Worm (Caenorhabditis elegans): ENCODE data around the gene C04B4.4.

C04B4.4 gene

DNA sequence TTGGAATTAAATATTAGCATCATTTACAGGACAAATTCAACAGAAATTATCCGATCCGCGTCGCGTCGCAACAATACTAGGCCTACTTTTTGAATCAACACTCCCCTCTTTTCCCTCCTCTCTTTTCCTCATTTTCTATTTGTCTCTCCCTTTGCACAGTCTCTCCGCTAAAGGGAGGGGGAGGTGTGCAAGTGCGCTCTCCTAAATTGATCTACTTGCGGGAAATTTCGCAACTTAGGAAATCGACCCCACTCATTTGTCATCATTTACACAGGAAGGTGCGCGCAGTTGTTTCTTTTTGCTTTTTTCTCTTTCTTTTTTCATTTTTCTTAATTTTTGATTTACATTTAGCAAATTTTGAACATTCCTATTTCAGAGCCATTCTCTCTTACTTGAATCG is 7.7 kb upstream of the C04B4.4 start, which contains the start of gene C04B4.2:
TSS of gene C04B4.2 (plus strand) at position 371 of the 400 bp plus-strand sequence.
- TF ChIP-seq lsy-2 (tag; optimal IDR thresholded peaks at IDR 0.05) (no peak), unc-39 (tag; optimal IDR thresholded peaks at IDR 0.05) (no peak), mls-2 (tag; optimal IDR thresholded peaks at IDR 0.05) (no peak), nhr-2 (tag; optimal IDR thresholded peaks at IDR 0.05) (no peak), ceh-39 (tag; optimal IDR thresholded peaks at IDR 0.05) (no peak), sem-2 (GFP tag; optimal IDR thresholded peaks at IDR 0.05) (no peak), nhr-76 (tag; optimal IDR thresholded peaks at IDR 0.05) (no peak), ztf-11 (tag; optimal IDR thresholded peaks at IDR 0.05) (no peak), ham-2 (GFP tag; optimal IDR thresholded peaks at IDR 0.05) (no peak), pha-4 (tag; optimal IDR thresholded peaks at IDR 0.05) (no peak)

DNA sequence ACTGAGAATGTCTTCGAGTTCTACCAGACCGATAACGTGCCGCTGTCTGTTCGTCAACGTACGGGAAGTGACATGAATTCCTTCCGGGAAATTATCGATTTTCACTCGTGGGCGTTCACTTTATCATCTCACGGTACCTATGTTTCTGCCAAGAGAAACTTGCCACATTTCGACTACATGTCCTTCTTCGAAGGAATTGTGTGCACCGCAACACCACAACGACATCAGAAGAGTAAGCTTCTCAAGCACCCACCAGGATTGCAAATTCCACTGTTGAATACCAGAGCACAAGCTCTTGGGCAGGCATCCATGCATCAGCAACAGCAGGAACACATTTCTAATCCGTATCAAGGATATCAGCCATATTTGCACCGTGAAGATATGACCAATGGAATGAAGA is 6.5 kb upstream of the C04B4.4 start:
- TF ChIP-seq unc-39 (tag; optimal IDR thresholded peaks at IDR 0.05) (no peak), ham-2 (GFP tag; optimal IDR thresholded peaks at IDR 0.05) (no peak), mab-5 (tag; optimal IDR thresholded peaks at IDR 0.05) (no peak), M03D4.4 (tag; optimal IDR thresholded peaks at IDR 0.05) (no peak), unc-120 (tag; optimal IDR thresholded peaks at IDR 0.05; ENCODE audit: poor library complexity, severe bottlenecking) (no peak), mep-1 (tag; optimal IDR thresholded peaks at IDR 0.05) (no peak)

DNA sequence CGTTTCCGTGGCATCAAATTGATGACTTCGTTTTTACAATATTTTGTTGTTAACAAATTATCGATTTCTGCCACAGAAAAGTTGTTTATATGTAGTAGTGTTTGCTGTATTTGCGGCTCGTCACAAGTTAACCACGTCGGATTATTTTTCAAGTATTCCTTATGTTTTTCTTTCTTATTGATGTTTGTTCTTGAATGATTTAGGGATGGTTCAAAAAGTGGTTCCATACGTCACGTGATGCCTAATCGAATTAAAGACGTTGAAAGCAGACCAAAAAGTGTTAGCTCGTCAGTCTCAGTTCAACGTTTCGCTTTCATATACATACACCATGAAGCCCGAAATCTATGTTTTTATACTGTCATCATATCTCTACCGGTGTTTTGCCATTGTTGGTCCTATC is 5.1 kb upstream of the C04B4.4 start, which contains the start of gene lips-2:
TSS of gene lips-2 (plus strand) at position 301 of the 400 bp plus-strand sequence.
- TF ChIP-seq hlh-1 (tag; optimal IDR thresholded peaks at IDR 0.05), result no peak
- TF ChIP-seq M03D4.4 (tag; optimal IDR thresholded peaks at IDR 0.05), result no peak
- no peak for TF ChIP-seq mep-1 (tag; optimal IDR thresholded peaks at IDR 0.05)
- TF ChIP-seq pha-4 (tag; optimal IDR thresholded peaks at IDR 0.05), result no peak
- TF ChIP-seq lin-32 (GFP tag; optimal IDR thresholded peaks at IDR 0.05), result no peak
- TF ChIP-seq ceh-39 (tag; optimal IDR thresholded peaks at IDR 0.05), result no peak
- TF ChIP-seq nhr-12 (tag; optimal IDR thresholded peaks at IDR 0.05), result no peak
- no peak for TF ChIP-seq mls-2 (tag; optimal IDR thresholded peaks at IDR 0.05)
- TF ChIP-seq ztf-11 (tag; optimal IDR thresholded peaks at IDR 0.05), result no peak
- no peak for TF ChIP-seq snpc-4 (tag; optimal IDR thresholded peaks at IDR 0.05)
- no peak for TF ChIP-seq unc-62 (GFP tag; optimal IDR thresholded peaks at IDR 0.05)

DNA sequence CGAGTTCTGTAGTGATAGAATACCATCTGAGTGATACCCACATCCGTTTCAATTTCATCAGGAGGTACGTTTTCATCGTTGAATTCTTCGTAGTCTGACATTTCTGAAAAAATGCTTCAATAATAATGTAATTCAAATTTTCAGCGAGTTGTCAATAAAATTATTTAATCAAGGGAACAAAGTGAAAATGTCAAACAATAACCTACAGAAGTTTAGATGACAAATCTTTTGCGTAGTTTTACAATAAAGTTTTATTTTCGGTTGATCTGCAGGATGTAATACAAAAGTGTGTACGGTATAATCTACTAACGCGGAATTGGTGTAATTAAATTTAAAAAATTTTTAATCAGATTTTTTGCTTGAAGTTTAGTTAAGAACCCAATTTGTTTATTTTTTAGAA is 2.4 kb upstream of the C04B4.4 start, which contains the start of gene C04B4.5:
TSS of gene C04B4.5 (minus strand) at position 101 of the 400 bp plus-strand sequence.
- TF ChIP-seq drap-1 (GFP tag; optimal IDR thresholded peaks at IDR 0.05) (no peak), nhr-12 (tag; optimal IDR thresholded peaks at IDR 0.05) (no peak)

DNA sequence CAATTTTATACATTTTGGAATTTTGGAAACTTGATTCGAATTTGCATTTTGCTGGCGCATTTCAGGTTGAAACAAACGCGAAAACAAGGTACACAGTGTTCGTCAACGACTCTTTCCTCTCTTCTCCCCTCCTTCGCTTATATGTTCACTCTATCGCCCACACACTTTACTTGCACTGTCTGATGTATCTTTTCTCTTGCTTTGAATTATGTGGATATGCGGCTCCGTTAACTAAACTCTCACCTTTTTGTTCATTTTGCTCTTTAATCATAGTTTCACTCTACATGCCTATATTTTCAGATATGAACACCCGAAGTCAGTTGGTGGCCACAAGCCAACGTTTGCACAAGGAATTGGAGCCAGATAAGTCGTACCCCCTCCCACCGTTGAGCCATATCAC is 3.6 kb downstream of the C04B4.4 start, which contains the start of gene W06D11.1:
TSS of gene W06D11.1 (plus strand) at position 301 of the 400 bp plus-strand sequence.
- TF ChIP-seq sptf-1 (tag; optimal IDR thresholded peaks at IDR 0.05) (no peak), hlh-1 (tag; optimal IDR thresholded peaks at IDR 0.05) (no peak)

DNA sequence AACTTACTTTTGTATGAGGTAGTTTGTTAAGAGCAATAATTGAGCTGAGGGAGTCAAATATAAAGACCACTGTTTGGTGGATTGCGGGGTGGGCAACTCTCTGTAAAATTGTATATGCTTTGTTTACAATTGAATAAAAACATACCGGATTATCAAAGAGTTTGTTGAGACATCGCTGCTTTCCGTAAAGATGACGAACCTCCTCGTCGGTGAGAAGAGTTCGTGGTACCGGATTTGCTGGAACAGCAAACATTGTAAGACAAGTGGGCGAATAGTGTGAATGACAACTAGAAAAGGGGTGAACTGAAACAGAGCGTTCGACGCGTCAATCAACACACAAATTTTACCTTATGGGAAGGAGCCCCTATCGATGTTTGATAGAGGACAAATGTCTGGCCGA is 5.8 kb downstream of the C04B4.4 start, which contains the start of gene W06D11.2:
TSS of gene W06D11.2 (minus strand) at position 339 of the 400 bp plus-strand sequence.
- TF ChIP-seq unc-120 (tag; optimal IDR thresholded peaks at IDR 0.05; ENCODE audit: poor library complexity, severe bottlenecking) (no peak), elt-1 (tag; optimal IDR thresholded peaks at IDR 0.05; ENCODE audit: borderline replicate concordance, insufficient read depth) (no peak), pha-4 (tag; optimal IDR thresholded peaks at IDR 0.05) (no peak), unc-62 (GFP tag; optimal IDR thresholded peaks at IDR 0.05) (no peak), nhr-2 (tag; optimal IDR thresholded peaks at IDR 0.05) (no peak), elt-3 (tag; optimal IDR thresholded peaks at IDR 0.05) (no peak), snpc-4 (tag; optimal IDR thresholded peaks at IDR 0.05) (no peak), sptf-1 (tag; optimal IDR thresholded peaks at IDR 0.05) (no peak), ham-2 (GFP tag; optimal IDR thresholded peaks at IDR 0.05) (no peak), lin-13 (tag; optimal IDR thresholded peaks at IDR 0.05) (no peak), drap-1 (GFP tag; optimal IDR thresholded peaks at IDR 0.05) (no peak), unc-39 (tag; optimal IDR thresholded peaks at IDR 0.05) (no peak), nhr-28 (tag; optimal IDR thresholded peaks at IDR 0.05) (no peak), sem-2 (GFP tag; optimal IDR thresholded peaks at IDR 0.05) (no peak), mls-2 (tag; optimal IDR thresholded peaks at IDR 0.05) (no peak), ceh-39 (tag; optimal IDR thresholded peaks at IDR 0.05) (no peak), lin-32 (GFP tag; optimal IDR thresholded peaks at IDR 0.05) (no peak), zip-8 (tag; optimal IDR thresholded peaks at IDR 0.05) (no peak), hlh-1 (tag; optimal IDR thresholded peaks at IDR 0.05) (no peak), mab-5 (tag; optimal IDR thresholded peaks at IDR 0.05) (no peak)

DNA sequence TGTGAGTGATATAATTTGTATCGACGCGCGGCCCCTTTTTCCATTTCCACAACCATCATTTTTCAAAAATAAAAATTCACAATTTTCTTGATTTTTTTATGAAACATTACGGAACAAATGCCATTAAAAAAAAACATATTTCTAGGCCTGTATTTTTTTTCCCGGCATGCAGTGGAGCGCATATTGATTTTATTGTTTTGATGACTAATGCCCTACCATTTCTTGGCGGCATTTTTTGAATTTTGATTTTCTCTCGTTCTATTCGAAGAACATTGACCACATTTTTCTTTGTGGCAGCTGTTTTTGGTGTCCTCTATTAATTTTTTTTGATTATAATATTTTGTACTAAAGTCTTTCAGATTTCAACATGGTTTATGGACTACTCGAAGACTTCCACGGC is 7.7 kb downstream of the C04B4.4 start, which contains the start of gene W06D11.3:
TSS of gene W06D11.3 (plus strand) at position 360 of the 400 bp plus-strand sequence.
- TF ChIP-seq nhr-28 (tag; optimal IDR thresholded peaks at IDR 0.05), result no peak
- TF ChIP-seq ceh-43 (GFP tag; optimal IDR thresholded peaks at IDR 0.05), result no peak
- no peak for TF ChIP-seq ceh-83 (GFP tag; optimal IDR thresholded peaks at IDR 0.05)
- no peak for TF ChIP-seq M03D4.4 (tag; optimal IDR thresholded peaks at IDR 0.05)
- no peak for TF ChIP-seq nhr-12 (tag; optimal IDR thresholded peaks at IDR 0.05)
- TF ChIP-seq mab-5 (tag; optimal IDR thresholded peaks at IDR 0.05), result no peak
- no peak for TF ChIP-seq mls-2 (tag; optimal IDR thresholded peaks at IDR 0.05)
- no peak for TF ChIP-seq ztf-11 (tag; optimal IDR thresholded peaks at IDR 0.05)
- no peak for TF ChIP-seq sptf-1 (tag; optimal IDR thresholded peaks at IDR 0.05)
- TF ChIP-seq lsy-2 (tag; optimal IDR thresholded peaks at IDR 0.05), result no peak
- no peak for TF ChIP-seq elt-1 (tag; optimal IDR thresholded peaks at IDR 0.05; ENCODE audit: borderline replicate concordance, insufficient read depth)
